Fruit fly (Drosophila melanogaster) whole organism, pupa: ENCODE data around the gene CG15021.

Source experiments
- CG10348 ChIP-seq: fragments of 200-800 bp; sonication (Bioruptor generic); IDR thresholded peaks from 2 replicates; pipeline ENCODE4 v1.3.6; 2022; ENCODE audit warnings: missing biosample characterization, missing genetic modification characterization
- CG12605 ChIP-seq: fragments of 200-800 bp; sonication (Bioruptor generic); IDR thresholded peaks from 2 replicates; pipeline ENCODE4 v1.3.6; 2022; ENCODE audit warnings: missing biosample characterization, missing genetic modification characterization
- CG13204 ChIP-seq: fragments of 200-800 bp; sonication (Bioruptor generic); optimal IDR thresholded peaks from 2 replicates; lab custom pipeline; 2018; ENCODE audit warnings: missing biosample characterization, mild to moderate bottlenecking, missing genetic modification characterization, moderate library complexity
- CG14655 ChIP-seq: fragments of 200-800 bp; sonication (Bioruptor generic); optimal IDR thresholded peaks from 3 replicates; lab custom pipeline; 2017; ENCODE audit warnings: mild to moderate bottlenecking, missing biosample characterization, missing genetic modification reagents, missing genetic modification characterization
- CG15710 ChIP-seq: fragments of 200-800 bp; sonication (Bioruptor generic); optimal IDR thresholded peaks from 2 replicates; lab custom pipeline; 2018; ENCODE audit warnings: missing biosample characterization, mild to moderate bottlenecking, missing genetic modification characterization, moderate library complexity
- CG17806 ChIP-seq: fragments of 200-800 bp; sonication (Bioruptor generic); optimal IDR thresholded peaks from 2 replicates; lab custom pipeline; 2018; ENCODE audit warnings: missing biosample characterization, mild to moderate bottlenecking, missing genetic modification characterization, moderate library complexity
- CG32121 ChIP-seq: fragments of 200-800 bp; sonication (Bioruptor generic); IDR thresholded peaks from 2 replicates; pipeline ENCODE4 v1.3.6; 2022; ENCODE audit warnings: missing biosample characterization, missing genetic modification characterization
- CG34367 ChIP-seq: fragments of 200-800 bp; sonication (Bioruptor generic); optimal IDR thresholded peaks from 2 replicates; lab custom pipeline; 2018; ENCODE audit warnings: missing biosample characterization, mild to moderate bottlenecking, missing genetic modification characterization
- CG4496 ChIP-seq: fragments of 200-800 bp; sonication (Bioruptor generic); IDR thresholded peaks from 3 replicates; pipeline ENCODE4 v1.3.6; 2022; ENCODE audit warnings: missing biosample characterization, missing genetic modification characterization
- CG8159 ChIP-seq: fragments of 200-800 bp; sonication (Bioruptor generic); optimal IDR thresholded peaks from 3 replicates; lab custom pipeline; 2018; ENCODE audit warnings: missing biosample characterization, mild to moderate bottlenecking, missing genetic modification characterization, moderate library complexity
- CG8301 ChIP-seq: fragments of 200-800 bp; sonication (Bioruptor generic); optimal IDR thresholded peaks from 2 replicates; lab custom pipeline; 2018; ENCODE audit warnings: missing biosample characterization, mild to moderate bottlenecking, missing genetic modification characterization
- CG9948 ChIP-seq: fragments of 200-800 bp; sonication (Bioruptor generic); optimal IDR thresholded peaks from 2 replicates; lab custom pipeline; 2018; ENCODE audit warnings: missing biosample characterization, mild to moderate bottlenecking, missing genetic modification characterization, moderate library complexity
- D1 ChIP-seq: fragments of 200-800 bp; sonication (Bioruptor generic); optimal IDR thresholded peaks from 2 replicates; lab custom pipeline; 2018; ENCODE audit warnings: missing biosample characterization, mild to moderate bottlenecking, missing genetic modification characterization, moderate library complexity
- EcR ChIP-seq: fragments of 200-800 bp; sonication (Bioruptor generic); optimal IDR thresholded peaks from 3 replicates; lab custom pipeline; 2019; ENCODE audit warnings: missing biosample characterization, missing genetic modification characterization, mild to moderate bottlenecking, moderate library complexity, missing genetic modification reagents
- Ets98B ChIP-seq: fragments of 200-800 bp; sonication (Bioruptor generic); IDR thresholded peaks from 2 replicates; pipeline ENCODE4 v1.3.6; 2022; ENCODE audit warnings: missing biosample characterization, missing genetic modification characterization
- Pif1A ChIP-seq: fragments of 200-800 bp; sonication (Bioruptor generic); optimal IDR thresholded peaks from 3 replicates; lab custom pipeline; 2016; ENCODE audit warnings: missing biosample characterization, missing genetic modification characterization
- Pif1B ChIP-seq: fragments of 200-800 bp; sonication (Bioruptor generic); optimal IDR thresholded peaks from 3 replicates; lab custom pipeline; 2016; ENCODE audit warnings: missing biosample characterization, missing genetic modification characterization
- Snoo ChIP-seq: fragments of 200-800 bp; sonication (Bioruptor generic); optimal IDR thresholded peaks from 3 replicates; lab custom pipeline; 2017; ENCODE audit warnings: missing biosample characterization, mild to moderate bottlenecking, missing genetic modification characterization, inconsistent platforms
- fd96Ca ChIP-seq: fragments of 200-800 bp; sonication (Bioruptor generic); IDR thresholded peaks from 3 replicates; pipeline ENCODE4 v1.3.6; 2022; ENCODE audit warnings: missing biosample characterization, missing genetic modification characterization
- gl ChIP-seq: fragments of 200-800 bp; sonication (Bioruptor generic); optimal IDR thresholded peaks from 2 replicates; lab custom pipeline; 2018; ENCODE audit warnings: missing biosample characterization, mild to moderate bottlenecking, missing genetic modification characterization
- rn ChIP-seq: fragments of 200-800 bp; sonication (Bioruptor generic); IDR thresholded peaks from 2 replicates; pipeline ENCODE4 v1.3.6; 2022; ENCODE audit warnings: missing biosample characterization, missing genetic modification characterization

CG15021 gene

DNA sequence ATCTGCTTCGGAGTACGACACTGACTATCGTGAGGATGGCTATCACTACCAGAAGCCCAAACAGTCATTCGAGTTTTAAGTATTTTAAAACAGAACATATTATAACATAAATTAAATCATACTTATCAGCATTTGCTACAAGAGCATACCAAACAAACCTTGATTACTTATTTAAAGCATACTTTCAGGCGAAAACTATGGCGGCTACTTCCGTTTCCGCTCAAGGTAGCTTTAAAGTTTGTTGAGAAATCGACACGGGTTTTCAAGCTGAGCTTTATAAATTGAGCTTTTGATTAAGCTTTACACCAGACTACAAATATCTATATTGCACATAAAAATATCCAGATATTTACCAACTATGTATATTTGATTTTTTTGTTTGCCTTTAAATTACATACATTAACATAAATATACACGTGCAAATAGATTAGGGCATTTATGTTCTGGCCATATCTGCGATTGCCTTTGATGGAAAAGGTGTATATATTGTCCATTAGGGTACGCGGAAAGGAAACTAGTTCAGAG is 38.5 kb downstream of the CG15021 start:
- TF ChIP-seq CG10348: no peak
- TF ChIP-seq CG32121 (GFP tag; lab: Robert Waterston, UW): no peak
- peak; percentile 20; the same call in 1 of the 2 replicates for TF ChIP-seq CG12605 (GFP tag; lab: Robert Waterston, UW)
- no peak for TF ChIP-seq Snoo (tag; lab: Kevin White, UChicago)
- peak; percentile 61 for TF ChIP-seq Ets98B (GFP tag; lab: Robert Waterston, UW)
- TF ChIP-seq CG8301: peak; percentile 24
- no peak for TF ChIP-seq EcR (GFP tag; lab: Kevin White, UChicago)
- no peak for TF ChIP-seq rn (GFP tag; lab: Robert Waterston, UW)
- no peak for TF ChIP-seq gl (tag; lab: Kevin White, UChicago)
- peak; percentile 96 for TF ChIP-seq CG4496 (GFP tag; lab: Robert Waterston, UW)
- no peak for TF ChIP-seq CG17806 (tag; lab: Kevin White, UChicago)
- peak; percentile 25 for TF ChIP-seq CG14655 (GFP tag; lab: Kevin White, UChicago)
- 0 out of 3 replicates have a peak, but pooled peaks have one; percentile 35 for TF ChIP-seq fd96Ca (GFP tag; lab: Robert Waterston, UW)
- peak; percentile 20 for TF ChIP-seq CG8159
- TF ChIP-seq D1 (tag; lab: Kevin White, UChicago): no peak
- TF ChIP-seq CG15710 (tag; lab: Kevin White, UChicago): no peak
- TF ChIP-seq CG13204 (GFP tag; lab: Kevin White, UChicago): no peak
- TF ChIP-seq Pif1B: peak; percentile 13
- peak; percentile 66 for TF ChIP-seq Pif1A (GFP tag; lab: Kevin White, UChicago)
- TF ChIP-seq CG34367 (tag; lab: Kevin White, UChicago): peak; percentile 43
- TF ChIP-seq CG9948: no peak

DNA sequence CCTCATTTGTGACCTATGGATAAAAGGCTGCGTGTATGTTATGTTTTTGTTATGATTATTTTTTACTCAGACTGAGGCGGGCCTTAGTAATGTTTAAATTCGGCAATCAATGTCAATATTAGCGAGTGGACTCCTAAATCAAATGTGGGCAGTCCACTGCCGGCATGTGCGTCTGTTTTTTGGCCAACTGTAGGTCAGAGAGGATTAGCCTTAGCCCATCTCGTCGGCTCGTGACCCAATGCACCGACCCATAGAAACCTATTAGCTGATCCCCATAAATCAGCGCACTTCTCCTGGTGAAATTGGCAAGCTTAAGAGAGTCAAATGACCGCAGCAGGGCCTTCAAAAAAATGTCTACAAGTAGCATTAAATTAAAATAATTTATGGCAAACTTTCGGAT is 39.2 kb downstream of the CG15021 start:
- TF ChIP-seq CG9948: no peak
- no peak for TF ChIP-seq CG4496 (GFP tag; lab: Robert Waterston, UW)
- TF ChIP-seq Pif1B: no peak
- TF ChIP-seq fd96Ca (GFP tag; lab: Robert Waterston, UW): no peak
- TF ChIP-seq CG10348: no peak
- TF ChIP-seq CG34367 (tag; lab: Kevin White, UChicago): no peak
- no peak for TF ChIP-seq EcR (GFP tag; lab: Kevin White, UChicago)
- TF ChIP-seq Pif1A (GFP tag; lab: Kevin White, UChicago): no peak
- TF ChIP-seq, all 21 proteins: peak for 0

DNA sequence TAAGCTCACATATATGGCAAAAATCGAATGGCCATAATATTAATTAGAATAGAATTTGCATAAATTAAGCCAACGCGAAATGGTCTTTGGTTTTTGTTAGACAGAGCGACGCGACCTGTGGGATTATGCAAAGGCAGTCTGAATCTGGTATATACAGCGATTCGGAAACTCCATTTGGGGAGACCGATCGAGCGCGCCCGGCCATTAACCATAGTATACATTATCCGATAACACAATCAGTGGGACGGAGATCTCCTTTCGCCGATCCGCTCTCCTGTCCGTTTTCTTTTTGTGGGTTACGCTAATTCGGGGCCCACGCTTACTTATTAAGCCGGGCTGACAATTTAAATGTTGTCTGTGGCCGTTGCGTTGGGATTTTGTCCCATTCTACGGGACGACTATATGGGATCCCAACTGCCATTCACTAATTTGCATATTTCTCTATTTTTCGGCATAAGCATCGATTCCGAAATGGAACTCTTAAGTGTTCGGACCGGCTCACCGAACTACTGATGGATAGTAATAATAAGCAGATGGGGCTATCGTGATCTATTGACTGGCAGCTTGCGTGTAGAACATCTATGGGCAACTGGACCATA is 41.2 kb downstream of the CG15021 start:
- TF ChIP-seq CG8159 (no peak), CG10348 (no peak), EcR (GFP tag; lab: Kevin White, UChicago) (no peak), CG9948 (no peak), Pif1B (no peak), fd96Ca (GFP tag; lab: Robert Waterston, UW) (no peak), CG15710 (tag; lab: Kevin White, UChicago) (no peak), Ets98B (GFP tag; lab: Robert Waterston, UW) (no peak), CG17806 (tag; lab: Kevin White, UChicago) (no peak), Pif1A (GFP tag; lab: Kevin White, UChicago) (no peak), CG8301 (no peak), CG34367 (tag; lab: Kevin White, UChicago) (no peak), rn (GFP tag; lab: Robert Waterston, UW) (no peak), gl (tag; lab: Kevin White, UChicago) (no peak), CG4496 (GFP tag; lab: Robert Waterston, UW) (no peak), Snoo (tag; lab: Kevin White, UChicago) (no peak)
- TF ChIP-seq, all 21 proteins: peak for 0

DNA sequence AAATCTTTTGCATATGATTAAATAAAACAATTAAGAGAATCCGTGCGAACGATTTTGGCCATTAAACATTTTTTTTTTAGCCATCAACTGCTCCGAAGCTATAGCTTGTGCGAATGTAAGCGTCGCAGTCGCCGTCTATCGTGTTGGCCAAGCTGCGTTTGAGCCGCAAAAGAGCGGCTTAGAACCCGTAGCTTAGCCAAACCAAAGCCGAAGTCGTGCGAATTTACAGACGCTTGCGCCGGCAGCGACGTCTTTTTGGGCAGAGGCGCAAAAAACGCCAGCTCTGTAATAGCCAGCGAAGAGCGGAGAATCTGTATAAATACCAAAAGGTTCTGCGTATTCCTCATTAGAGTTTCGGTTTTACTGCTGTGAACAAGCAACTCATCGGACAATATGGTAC is 43.4 kb downstream of the CG15021 start, which contains the start of gene CG7465:
Gene CG7465 (plus strand): TSS at position 346 of the 400 bp plus-strand sequence.
- TF ChIP-seq CG8301 (no peak), rn (GFP tag; lab: Robert Waterston, UW) (no peak), Pif1A (GFP tag; lab: Kevin White, UChicago) (no peak), Pif1B (no peak), gl (tag; lab: Kevin White, UChicago) (no peak), CG4496 (GFP tag; lab: Robert Waterston, UW) (no peak), fd96Ca (GFP tag; lab: Robert Waterston, UW) (no peak), CG13204 (GFP tag; lab: Kevin White, UChicago) (no peak), EcR (GFP tag; lab: Kevin White, UChicago) (no peak), CG32121 (GFP tag; lab: Robert Waterston, UW) (no peak)

DNA sequence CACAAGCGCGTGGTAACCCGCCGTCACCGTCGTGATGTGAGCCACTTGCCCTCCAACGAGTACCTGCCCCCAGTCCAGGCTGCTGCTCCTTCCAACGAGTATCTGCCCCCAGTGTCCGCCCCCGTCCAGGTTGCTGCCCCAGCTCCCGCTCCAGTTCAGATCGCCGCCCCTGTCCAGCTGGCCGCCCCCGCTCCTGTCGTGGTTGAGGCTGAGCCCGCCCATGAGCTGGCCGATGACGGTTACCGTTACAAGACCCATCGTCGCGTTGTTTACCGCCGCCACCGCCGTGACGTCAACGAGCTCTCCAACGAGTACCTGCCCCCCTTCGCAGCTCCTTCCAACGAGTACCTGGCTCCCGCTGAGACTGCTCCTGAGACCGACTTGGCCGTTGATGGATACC is 44.2 kb downstream of the CG15021 start:
- peak; percentile 52; the same call in 1 of the 3 replicates for TF ChIP-seq fd96Ca (GFP tag; lab: Robert Waterston, UW)
- TF ChIP-seq Pif1B: no peak
- TF ChIP-seq CG4496 (GFP tag; lab: Robert Waterston, UW): 0 out of 3 replicates have a peak, but pooled peaks have one; percentile 13

DNA sequence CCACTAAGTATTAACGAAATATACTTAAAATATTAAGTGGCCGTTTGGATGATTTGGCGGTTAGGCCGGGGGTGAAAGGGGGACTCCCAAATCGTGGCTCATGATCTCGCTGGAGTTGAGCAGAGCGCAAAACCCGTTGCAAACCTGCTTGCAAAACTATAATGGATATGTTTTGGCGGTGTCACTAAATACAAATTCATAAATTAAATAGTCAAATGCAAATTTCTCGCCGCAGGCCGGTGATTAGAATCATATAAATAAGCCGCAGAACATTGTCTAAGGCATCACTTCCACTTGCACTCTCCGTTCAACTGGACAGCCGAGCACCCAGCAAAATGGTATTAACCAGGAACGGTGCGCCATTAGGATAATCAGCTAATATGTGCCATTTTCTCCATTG is 46.0 kb downstream of the CG15021 start, which contains the start of gene CG11350:
Gene CG11350 (plus strand): TSS at position 301 of the 400 bp plus-strand sequence.
- TF ChIP-seq rn (GFP tag; lab: Robert Waterston, UW): no peak
- TF ChIP-seq Ets98B (GFP tag; lab: Robert Waterston, UW): no peak
- no peak for TF ChIP-seq CG13204 (GFP tag; lab: Kevin White, UChicago)
- TF ChIP-seq EcR (GFP tag; lab: Kevin White, UChicago): no peak
- TF ChIP-seq, all 21 proteins: peak for 0
